Fruit fly (Drosophila melanogaster): ENCODE data around the gene LIMK1.

The LIMK1 gene

dm6 chrX:12592121-12592466 lies at the start of gene LIMK1:
TSS of gene LIMK1 (minus strand) at chrX:12592193.
- TF ChIP-seq CG7045 (GFP tag; optimal IDR thresholded peaks at IDR 0.05) (no peak), CG14711 (tag; optimal IDR thresholded peaks at IDR 0.05) (peak; percentile 54), cnc (optimal IDR thresholded peaks at IDR 0.05) (no peak), bab1 (GFP tag; optimal IDR thresholded peaks at IDR 0.05) (peak; percentile 32)

dm6 chrX:12633992-12634391 lies 42.0 kb upstream of the LIMK1 start:
- TF ChIP-seq CG14711 (tag; optimal IDR thresholded peaks at IDR 0.05) = no peak
- TF ChIP-seq cic (GFP tag; optimal IDR thresholded peaks at IDR 0.05) = no peak
- no peak for TF ChIP-seq Clk (GFP tag; optimal IDR thresholded peaks at IDR 0.05)
- TF ChIP-seq cnc (optimal IDR thresholded peaks at IDR 0.05) = no peak
- no peak for TF ChIP-seq CG1620 (GFP tag; optimal IDR thresholded peaks at IDR 0.05)
- no peak for TF ChIP-seq CG7101 (tag; optimal IDR thresholded peaks at IDR 0.05)
- TF ChIP-seq Mnt (GFP tag; optimal IDR thresholded peaks at IDR 0.05) = no peak
- TF ChIP-seq toe (GFP tag; optimal IDR thresholded peaks at IDR 0.05) = no peak
- no peak for TF ChIP-seq Hr96 (GFP tag; optimal IDR thresholded peaks at IDR 0.05)
- TF ChIP-seq CG7045 (GFP tag; optimal IDR thresholded peaks at IDR 0.05) = no peak
- no peak for TF ChIP-seq CG33017 (tag; optimal IDR thresholded peaks at IDR 0.05)
- no peak for TF ChIP-seq tj (GFP tag; optimal IDR thresholded peaks at IDR 0.05)
- no peak for TF ChIP-seq Crg-1 (GFP tag; optimal IDR thresholded peaks at IDR 0.05)
- no peak for TF ChIP-seq CG12768 (GFP tag; optimal IDR thresholded peaks at IDR 0.05)
- no peak for TF ChIP-seq bab1 (GFP tag; optimal IDR thresholded peaks at IDR 0.05)
- TF ChIP-seq kay (GFP tag; ENCODE audit: borderline replicate concordance) = no peak
- TF ChIP-seq pad (GFP tag; optimal IDR thresholded peaks at IDR 0.05) = no peak
- no peak for TF ChIP-seq CG5204 (GFP tag; optimal IDR thresholded peaks at IDR 0.05)
- no peak for TF ChIP-seq ovo (GFP tag; optimal IDR thresholded peaks at IDR 0.05)
- no peak for TF ChIP-seq CG11617 (GFP tag; optimal IDR thresholded peaks at IDR 0.05)

- TF ChIP-seq kay (GFP tag; ENCODE audit: borderline replicate concordance) (no peak), CG14711 (tag; optimal IDR thresholded peaks at IDR 0.05) (no peak), CG12768 (GFP tag; optimal IDR thresholded peaks at IDR 0.05) (no peak), Clk (GFP tag; optimal IDR thresholded peaks at IDR 0.05) (no peak), Hr96 (GFP tag; optimal IDR thresholded peaks at IDR 0.05) (no peak), cic (GFP tag; optimal IDR thresholded peaks at IDR 0.05) (no peak), CG1620 (GFP tag; optimal IDR thresholded peaks at IDR 0.05) (no peak), cnc (optimal IDR thresholded peaks at IDR 0.05) (no peak), CG7101 (tag; optimal IDR thresholded peaks at IDR 0.05) (no peak), Crg-1 (GFP tag; optimal IDR thresholded peaks at IDR 0.05) (no peak), CG7045 (GFP tag; optimal IDR thresholded peaks at IDR 0.05) (no peak), pad (GFP tag; optimal IDR thresholded peaks at IDR 0.05) (no peak), tj (GFP tag; optimal IDR thresholded peaks at IDR 0.05) (no peak), CG11617 (GFP tag; optimal IDR thresholded peaks at IDR 0.05) (no peak), CG33017 (tag; optimal IDR thresholded peaks at IDR 0.05) (no peak), bab1 (GFP tag; optimal IDR thresholded peaks at IDR 0.05) (no peak), ovo (GFP tag; optimal IDR thresholded peaks at IDR 0.05) (no peak)
These were observed 41.2 kb upstream of the LIMK1 start for dm6 chrX:12633204-12633603.

dm6 chrX:12632157-12632422 lies 40.1 kb upstream of the LIMK1 start:
- TF ChIP-seq ovo (GFP tag; optimal IDR thresholded peaks at IDR 0.05) = no peak
- no peak for TF ChIP-seq kay (GFP tag; ENCODE audit: borderline replicate concordance)
- TF ChIP-seq CG7101 (tag; optimal IDR thresholded peaks at IDR 0.05) = no peak

dm6 chrX:12631317-12632156 lies 39.5 kb upstream of the LIMK1 start, which contains the start of gene Tomosyn:
TSS of gene Tomosyn (plus strand) at chrX:12631605.
- TF ChIP-seq ovo (GFP tag; optimal IDR thresholded peaks at IDR 0.05) = peak; percentile 93
- peak; percentile 20 for TF ChIP-seq toe (GFP tag; optimal IDR thresholded peaks at IDR 0.05)
- no peak for TF ChIP-seq tj (GFP tag; optimal IDR thresholded peaks at IDR 0.05)
- TF ChIP-seq cnc (optimal IDR thresholded peaks at IDR 0.05) = no peak
- peak; percentile 4 for TF ChIP-seq cic (GFP tag; optimal IDR thresholded peaks at IDR 0.05)
- TF ChIP-seq CG5204 (GFP tag; optimal IDR thresholded peaks at IDR 0.05) = no peak
- peak; percentile 57 for TF ChIP-seq CG11617 (GFP tag; optimal IDR thresholded peaks at IDR 0.05)
- peak; percentile 23 for TF ChIP-seq CG7101 (tag; optimal IDR thresholded peaks at IDR 0.05)
- TF ChIP-seq CG33017 (tag; optimal IDR thresholded peaks at IDR 0.05) = no peak
- peak; percentile 20 for TF ChIP-seq pad (GFP tag; optimal IDR thresholded peaks at IDR 0.05)
- peak; percentile 92 for TF ChIP-seq kay (GFP tag; ENCODE audit: borderline replicate concordance)
- TF ChIP-seq Hr96 (GFP tag; optimal IDR thresholded peaks at IDR 0.05) = no peak
- peak; percentile 4 for TF ChIP-seq Crg-1 (GFP tag; optimal IDR thresholded peaks at IDR 0.05)
- peak; percentile 23 for TF ChIP-seq CG14711 (tag; optimal IDR thresholded peaks at IDR 0.05)
- TF ChIP-seq bab1 (GFP tag; optimal IDR thresholded peaks at IDR 0.05) = peak; percentile 14
- peak; percentile 43 for TF ChIP-seq CG1620 (GFP tag; optimal IDR thresholded peaks at IDR 0.05)

dm6 chrX:12629564-12629963 lies 37.6 kb upstream of the LIMK1 start, which contains the start of the genes Aven and CG2540:
TSS of gene Aven (minus strand) at chrX:12629640.
TSS of gene CG2540 (plus strand) at chrX:12629878.
- peak; percentile 45 for TF ChIP-seq cic (GFP tag; optimal IDR thresholded peaks at IDR 0.05)
- TF ChIP-seq pad (GFP tag; optimal IDR thresholded peaks at IDR 0.05) = peak; percentile 75
- no peak for TF ChIP-seq Hr96 (GFP tag; optimal IDR thresholded peaks at IDR 0.05)
- peak; percentile 71 for TF ChIP-seq CG12768 (GFP tag; optimal IDR thresholded peaks at IDR 0.05)
- TF ChIP-seq Crg-1 (GFP tag; optimal IDR thresholded peaks at IDR 0.05) = peak; percentile 66
- TF ChIP-seq Clk (GFP tag; optimal IDR thresholded peaks at IDR 0.05) = peak; percentile 37
- TF ChIP-seq CG7101 (tag; optimal IDR thresholded peaks at IDR 0.05) = peak; percentile 94
- TF ChIP-seq toe (GFP tag; optimal IDR thresholded peaks at IDR 0.05) = peak; percentile 34
- peak; percentile 64 for TF ChIP-seq Mnt (GFP tag; optimal IDR thresholded peaks at IDR 0.05)
- peak; percentile 74 for TF ChIP-seq CG7045 (GFP tag; optimal IDR thresholded peaks at IDR 0.05)
- TF ChIP-seq ovo (GFP tag; optimal IDR thresholded peaks at IDR 0.05) = peak; percentile 87
- TF ChIP-seq CG11617 (GFP tag; optimal IDR thresholded peaks at IDR 0.05) = peak; percentile 91
- TF ChIP-seq bab1 (GFP tag; optimal IDR thresholded peaks at IDR 0.05) = peak; percentile 94
- TF ChIP-seq CG33017 (tag; optimal IDR thresholded peaks at IDR 0.05) = peak; percentile 87
- peak; percentile 69 for TF ChIP-seq tj (GFP tag; optimal IDR thresholded peaks at IDR 0.05)
- TF ChIP-seq CG5204 (GFP tag; optimal IDR thresholded peaks at IDR 0.05) = no peak
- TF ChIP-seq cnc (optimal IDR thresholded peaks at IDR 0.05) = no peak
- TF ChIP-seq CG14711 (tag; optimal IDR thresholded peaks at IDR 0.05) = peak; percentile 99
- TF ChIP-seq kay (GFP tag; ENCODE audit: borderline replicate concordance) = peak; percentile 37
- TF ChIP-seq CG1620 (GFP tag; optimal IDR thresholded peaks at IDR 0.05) = peak; percentile 31
